Fruit fly (Drosophila melanogaster) whole organism, embryonic: ENCODE data around the gene sima.

ENCODE experiments used
- Ada2b ChIP-seq: fragments of 200-800 bp; sonication (Bioruptor generic); IDR thresholded peaks from 2 replicates; pipeline ENCODE4 v1.3.6; 2022; ENCODE audit warnings: missing biosample characterization, missing genetic modification characterization
- Bgb ChIP-seq: fragments of 200-800 bp; sonication (Bioruptor generic); IDR thresholded peaks from 2 replicates; pipeline ENCODE4 v1.3.6; 2022; ENCODE audit warnings: missing biosample characterization, missing genetic modification characterization; ENCODE audit not compliant: partially characterized antibody
- CG10274 ChIP-seq: fragments of 200-800 bp; sonication (Bioruptor generic); optimal IDR thresholded peaks from 3 replicates; lab custom pipeline; 2017; ENCODE audit warnings: missing biosample characterization, mild to moderate bottlenecking, missing genetic modification characterization
- CG10366 ChIP-seq: fragments of 200-800 bp; sonication (Bioruptor generic); IDR thresholded peaks from 2 replicates; pipeline ENCODE4 v1.3.6; 2022; ENCODE audit warnings: missing biosample characterization, missing genetic modification characterization
- CG10979 ChIP-seq: fragments of 200-800 bp; sonication (Bioruptor generic); optimal IDR thresholded peaks from 2 replicates; lab custom pipeline; 2018; ENCODE audit warnings: missing biosample characterization, mild to moderate bottlenecking, missing genetic modification characterization, moderate library complexity
- CG11504 ChIP-seq: fragments of 200-800 bp; sonication (Bioruptor generic); optimal IDR thresholded peaks from 3 replicates; lab custom pipeline; 2019; ENCODE audit warnings: missing biosample characterization, mild to moderate bottlenecking, missing genetic modification characterization, moderate library complexity
- CG12071 ChIP-seq: fragments of 200-800 bp; sonication (Bioruptor generic); optimal IDR thresholded peaks from 3 replicates; lab custom pipeline; 2018; ENCODE audit warnings: missing biosample characterization, mild to moderate bottlenecking, missing genetic modification characterization
- CG12659 ChIP-seq: fragments of 200-800 bp; sonication (Bioruptor generic); optimal IDR thresholded peaks from 3 replicates; lab custom pipeline; 2017; ENCODE audit warnings: mild to moderate bottlenecking, missing biosample characterization, missing genetic modification reagents, missing genetic modification characterization
- CG17829 ChIP-seq: fragments of 200-800 bp; optimal IDR thresholded peaks from 2 replicates; lab custom pipeline; 2019; ENCODE audit warnings: missing biosample characterization, mild to moderate bottlenecking, missing genetic modification characterization, moderate library complexity
- CG30403 ChIP-seq: fragments of 200-800 bp; sonication (Bioruptor generic); optimal IDR thresholded peaks from 3 replicates; lab custom pipeline; 2016; ENCODE audit warnings: missing biosample characterization, missing genetic modification characterization
- CG31224 ChIP-seq: fragments of 200-800 bp; sonication (Bioruptor generic); IDR thresholded peaks from 2 replicates; pipeline ENCODE4 v1.3.6; 2022; ENCODE audit warnings: missing biosample characterization, missing genetic modification characterization
- CG3163 ChIP-seq: fragments of 200-800 bp; sonication (Bioruptor generic); optimal IDR thresholded peaks from 3 replicates; lab custom pipeline; 2016; ENCODE audit warnings: missing biosample characterization, missing genetic modification characterization
- CG33213 ChIP-seq: fragments of 200-800 bp; sonication (Bioruptor generic); optimal IDR thresholded peaks from 3 replicates; lab custom pipeline; 2016; ENCODE audit warnings: missing biosample characterization, missing genetic modification characterization
- CG3407 ChIP-seq: fragments of 200-800 bp; sonication (Bioruptor generic); optimal IDR thresholded peaks from 2 replicates; lab custom pipeline; 2018; ENCODE audit warnings: missing biosample characterization, mild to moderate bottlenecking, missing genetic modification characterization
- CG34376 ChIP-seq: fragments of 200-800 bp; sonication (Bioruptor generic); optimal IDR thresholded peaks from 2 replicates; lab custom pipeline; 2018; ENCODE audit warnings: missing biosample characterization, mild to moderate bottlenecking, missing genetic modification characterization
- CG43689 ChIP-seq: fragments of 200-800 bp; sonication (Bioruptor generic); IDR thresholded peaks from 2 replicates; pipeline ENCODE4 v1.3.6; 2022; ENCODE audit warnings: missing biosample characterization, missing genetic modification characterization
- CG7271 ChIP-seq: fragments of 200-800 bp; sonication (Bioruptor generic); optimal IDR thresholded peaks from 2 replicates; lab custom pipeline; 2018; ENCODE audit warnings: missing biosample characterization, mild to moderate bottlenecking, missing genetic modification characterization, moderate library complexity
- CG9727 ChIP-seq: fragments of 200-800 bp; sonication (Bioruptor generic); optimal IDR thresholded peaks from 3 replicates; lab custom pipeline; 2017; ENCODE audit warnings: missing biosample characterization, mild to moderate bottlenecking, missing genetic modification characterization
- CHES-1-like ChIP-seq: fragments of 200-800 bp; sonication (Bioruptor generic); optimal IDR thresholded peaks from 2 replicates; lab custom pipeline; 2016; ENCODE audit warnings: missing biosample characterization, missing genetic modification characterization
- CTCF ChIP-seq: fragments of 200-800 bp; sonication (Bioruptor generic); optimal IDR thresholded peaks from 2 replicates; lab custom pipeline; 2017; ENCODE audit warnings: missing biosample characterization, mild to moderate bottlenecking, missing genetic modification characterization, moderate library complexity
- Camta ChIP-seq: fragments of 200-800 bp; sonication (Bioruptor generic); optimal IDR thresholded peaks from 2 replicates; lab custom pipeline; 2016; ENCODE audit warnings: missing biosample characterization, missing genetic modification characterization
- Chrac-16 ChIP-seq: fragments of 200-800 bp; sonication (Bioruptor generic); optimal IDR thresholded peaks from 3 replicates; lab custom pipeline; 2016; ENCODE audit warnings: missing biosample characterization, missing genetic modification characterization
- Dip3 ChIP-seq: fragments of 200-800 bp; sonication (Bioruptor generic); optimal IDR thresholded peaks from 3 replicates; lab custom pipeline; 2016; ENCODE audit warnings: missing biosample characterization, missing genetic modification characterization
- Drgx ChIP-seq: fragments of 200-800 bp; sonication (Bioruptor generic); IDR thresholded peaks from 2 replicates; pipeline ENCODE4 v1.3.6; 2022; ENCODE audit warnings: missing biosample characterization, missing genetic modification characterization
- ERR ChIP-seq: fragments of 200-800 bp; sonication (Bioruptor generic); optimal IDR thresholded peaks from 2 replicates; lab custom pipeline; 2016; ENCODE audit warnings: missing biosample characterization, missing genetic modification characterization
- HmgZ ChIP-seq: fragments of 200-800 bp; sonication (Bioruptor generic); optimal IDR thresholded peaks from 2 replicates; lab custom pipeline; 2018; ENCODE audit warnings: missing biosample characterization, mild to moderate bottlenecking, missing genetic modification characterization
- Ptx1 ChIP-seq: fragments of 200-800 bp; sonication (Bioruptor generic); IDR thresholded peaks from 2 replicates; pipeline ENCODE4 v1.3.6; 2022; ENCODE audit warnings: missing biosample characterization, missing genetic modification characterization
- Sin3A ChIP-seq: fragments of >200 bp; optimal IDR thresholded peaks from 2 replicates; lab custom pipeline; 2018
- Sry-δ ChIP-seq: fragments of 200-800 bp; sonication (Bioruptor generic); optimal IDR thresholded peaks from 2 replicates; lab custom pipeline; 2016; ENCODE audit warnings: missing biosample characterization, missing genetic modification characterization
- Stat92E ChIP-seq, 3 experiments: fragments of >200 bp in 2 of 3; fragments of 200-800 bp in 1 of 3; sonication (Bioruptor generic) in 1 of 3; optimal IDR thresholded peaks; 2 replicates each; lab custom pipeline; 2017 to 2019; ENCODE audit warnings: missing biosample characterization in 3 of 3, missing genetic modification characterization in 3 of 3, mild to moderate bottlenecking in 1 of 3, moderate library complexity in 1 of 3
- YL-1 ChIP-seq: fragments of 200-800 bp; sonication (Bioruptor generic); optimal IDR thresholded peaks from 3 replicates; lab custom pipeline; 2017; ENCODE audit warnings: missing biosample characterization, mild to moderate bottlenecking, missing genetic modification characterization
- bab2 ChIP-seq: fragments of 200-800 bp; sonication (Bioruptor generic); optimal IDR thresholded peaks from 2 replicates; lab custom pipeline; 2016; ENCODE audit warnings: missing biosample characterization, missing genetic modification characterization
- caup ChIP-seq: fragments of 200-800 bp; sonication (Bioruptor generic); optimal IDR thresholded peaks from 3 replicates; lab custom pipeline; 2017; ENCODE audit warnings: missing biosample characterization, mild to moderate bottlenecking, missing genetic modification characterization, moderate library complexity; ENCODE audit not compliant: severe bottlenecking
- crp ChIP-seq, 2 experiments: fragments of 200-800 bp; sonication (Bioruptor generic); optimal IDR thresholded peaks; 2 replicates in 1 of 2; 3 replicates in 1 of 2; lab custom pipeline; 2017; ENCODE audit warnings: missing biosample characterization in 2 of 2, missing genetic modification characterization in 2 of 2, mild to moderate bottlenecking in 1 of 2, moderate library complexity in 1 of 2
- dm ChIP-seq: fragments of 200-800 bp; sonication (Bioruptor generic); optimal IDR thresholded peaks from 3 replicates; lab custom pipeline; 2016; ENCODE audit warnings: missing biosample characterization, missing genetic modification characterization
- exex ChIP-seq: fragments of 200-800 bp; sonication (Bioruptor generic); optimal IDR thresholded peaks from 4 replicates; lab custom pipeline; 2018; ENCODE audit warnings: missing biosample characterization, mild to moderate bottlenecking, missing genetic modification characterization, moderate library complexity
- grau ChIP-seq: fragments of 200-800 bp; optimal IDR thresholded peaks from 3 replicates; lab custom pipeline; 2019; ENCODE audit warnings: missing biosample characterization, mild to moderate bottlenecking, missing genetic modification characterization, moderate library complexity
- ken ChIP-seq: fragments of 200-800 bp; sonication (Bioruptor generic); IDR thresholded peaks from 3 replicates; pipeline ENCODE4 v1.3.6; 2022; ENCODE audit warnings: missing biosample characterization, missing genetic modification characterization
- lola ChIP-seq, 3 experiments: fragments of >200 bp in 2 of 3; fragments of 200-800 bp in 1 of 3; sonication (Bioruptor generic) in 1 of 3; optimal IDR thresholded peaks; 2 replicates each; lab custom pipeline; 2017 to 2019; ENCODE audit warnings: missing biosample characterization in 3 of 3, missing genetic modification characterization in 3 of 3, mild to moderate bottlenecking in 1 of 3, moderate library complexity in 1 of 3
- nau ChIP-seq: fragments of 200-800 bp; sonication (Bioruptor generic); optimal IDR thresholded peaks from 3 replicates; lab custom pipeline; 2017; ENCODE audit warnings: missing biosample characterization, mild to moderate bottlenecking, missing genetic modification characterization, missing genetic modification reagents
- nom ChIP-seq: fragments of 200-800 bp; sonication (Bioruptor generic); optimal IDR thresholded peaks from 2 replicates; lab custom pipeline; 2017; ENCODE audit warnings: missing biosample characterization, missing genetic modification characterization, mild to moderate bottlenecking, moderate library complexity, missing genetic modification reagents
- onecut ChIP-seq: fragments of 200-800 bp; sonication (Bioruptor generic); IDR thresholded peaks from 2 replicates; pipeline ENCODE4 v1.3.6; 2022; ENCODE audit warnings: missing biosample characterization, missing genetic modification characterization
- pfk ChIP-seq: fragments of 200-800 bp; sonication (Bioruptor generic); optimal IDR thresholded peaks from 2 replicates; lab custom pipeline; 2018; ENCODE audit warnings: missing biosample characterization, mild to moderate bottlenecking, missing genetic modification characterization, moderate library complexity
- scrt ChIP-seq: fragments of 200-800 bp; sonication (Bioruptor generic); optimal IDR thresholded peaks from 2 replicates; lab custom pipeline; 2018; ENCODE audit warnings: missing biosample characterization, mild to moderate bottlenecking, missing genetic modification characterization, moderate library complexity
- shn ChIP-seq: fragments of 200-800 bp; sonication (Bioruptor generic); optimal IDR thresholded peaks from 3 replicates; lab custom pipeline; 2016; ENCODE audit warnings: missing biosample characterization, missing genetic modification characterization
- sqz ChIP-seq: fragments of 200-800 bp; sonication (Bioruptor generic); optimal IDR thresholded peaks from 3 replicates; lab custom pipeline; 2018; ENCODE audit warnings: missing biosample characterization, mild to moderate bottlenecking, missing genetic modification characterization
- stwl ChIP-seq: fragments of 200-800 bp; sonication (Bioruptor generic); optimal IDR thresholded peaks from 3 replicates; lab custom pipeline; 2018; ENCODE audit warnings: missing biosample characterization, mild to moderate bottlenecking, missing genetic modification characterization, moderate library complexity
- tx ChIP-seq: fragments of 200-800 bp; sonication (Bioruptor generic); optimal IDR thresholded peaks from 2 replicates; lab custom pipeline; 2016; ENCODE audit warnings: missing biosample characterization, missing genetic modification characterization
- vvl ChIP-seq: fragments of 200-800 bp; sonication (Bioruptor generic); IDR thresholded peaks from 2 replicates; pipeline ENCODE4 v1.3.6; 2022; ENCODE audit warnings: missing biosample characterization, missing genetic modification characterization

The sima gene

DNA sequence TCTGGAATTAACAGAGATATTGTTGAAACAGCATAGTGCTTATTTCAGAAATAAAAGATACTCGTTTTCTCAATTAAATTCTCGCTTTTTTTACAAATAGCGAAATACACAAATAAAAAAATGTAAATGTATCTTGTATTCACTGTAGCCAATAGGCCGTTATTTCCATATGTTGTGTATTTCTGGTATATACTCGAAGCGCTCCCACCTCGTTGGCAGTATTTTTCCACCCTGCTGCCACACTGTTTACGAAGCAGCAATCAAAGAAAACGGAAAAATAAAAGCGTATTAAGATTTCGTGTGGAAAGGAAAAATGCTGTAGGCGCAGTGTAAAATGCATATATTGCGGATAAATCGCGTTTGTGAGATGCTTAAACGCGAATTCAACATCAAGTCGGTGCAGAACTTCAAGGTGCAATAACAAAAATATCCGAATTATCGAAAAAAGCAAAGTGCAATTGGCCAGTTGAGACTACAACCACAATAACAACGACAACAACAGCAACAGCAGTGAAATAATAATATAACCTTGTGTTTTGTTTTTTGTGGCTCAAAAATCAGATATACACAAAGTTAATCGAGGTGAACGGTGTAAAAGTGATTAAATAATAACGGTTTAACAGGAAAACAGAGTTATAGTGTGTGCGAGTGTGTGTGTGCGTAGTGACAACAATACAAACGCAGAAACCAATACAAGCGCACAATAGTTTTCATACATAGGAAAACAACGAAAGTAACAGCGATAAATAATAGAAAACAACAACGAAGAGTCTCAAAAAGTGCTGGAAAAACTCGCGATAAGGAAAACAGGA lies at the start of gene sima (continued):
- TF ChIP-seq stwl (tag; lab: Kevin White, UChicago) (peak; percentile 65), Ptx1 (GFP tag; lab: Robert Waterston, UW) (peak; percentile 52; the same call in 1 of the 2 replicates), CG30403 (peak; percentile 37), YL-1 (GFP tag; lab: Kevin White, UChicago) (peak; percentile 46), vvl (GFP tag; lab: Robert Waterston, UW) (peak; percentile 69), Sin3A (lab: Kevin White, UChicago) (peak; percentile 49), CG10274 (GFP tag; lab: Kevin White, UChicago) (no peak), grau (peak; percentile 99), nom (GFP tag; lab: Kevin White, UChicago) (peak; percentile 63), CTCF (GFP tag; lab: Kevin White, UChicago) (no peak), pfk (GFP tag; lab: Kevin White, UChicago) (peak; percentile 9), CG3407 (GFP tag; lab: Kevin White, UChicago) (no peak), CG33213 (peak; percentile 62), CG12071 (GFP tag; lab: Kevin White, UChicago) (peak; percentile 1), CG10979 (tag; lab: Kevin White, UChicago) (peak; percentile 15), CG34376 (GFP tag; lab: Kevin White, UChicago) (peak; percentile 31), sqz (GFP tag; lab: Kevin White, UChicago) (peak; percentile 19), CG7271 (tag; lab: Kevin White, UChicago) (peak; percentile 14), CG12659 (GFP tag; lab: Kevin White, UChicago) (peak; percentile 61), CG3163 (no peak), bab2 (peak; percentile 15), Sry-δ (peak; percentile 27), Dip3 (peak; percentile 18), Drgx (GFP tag; lab: Robert Waterston, UW) (peak; percentile 41; the same call in 1 of the 2 replicates), CG9727 (GFP tag; lab: Kevin White, UChicago) (peak; percentile 5), CG11504 (peak; percentile 39), nau (GFP tag; lab: Kevin White, UChicago) (no peak), lola (GFP tag; optimal IDR thresholded peaks at IDR 0.05; lab: Kevin White, UChicago) (no peak), CG10366 (GFP tag; lab: Robert Waterston, UW) (0 out of 2 replicates have a peak, but pooled peaks have one; percentile 31), scrt (GFP tag; lab: Kevin White, UChicago) (peak; percentile 5), CG43689 (GFP tag; lab: Robert Waterston, UW) (no peak), Camta (GFP tag; lab: Kevin White, UChicago) (peak; percentile 30), exex (tag; lab: Kevin White, UChicago) (peak; percentile 32), caup (GFP tag; lab: Kevin White, UChicago) (peak; percentile 51), tx (GFP tag; lab: Kevin White, UChicago) (peak; percentile 11), onecut (peak; percentile 62), Bgb (GFP tag; lab: Robert Waterston, UW) (peak; percentile 31), Stat92E (GFP tag; optimal IDR thresholded peaks at IDR 0.05; lab: Kevin White, UChicago) (peak in 1 of 3 experiments; percentile 22), Ada2b (GFP tag; lab: Robert Waterston, UW) (peak; percentile 59), shn (GFP tag; lab: Kevin White, UChicago) (peak; percentile 6), HmgZ (tag; lab: Kevin White, UChicago) (peak; percentile 61), CG31224 (GFP tag; lab: Robert Waterston, UW) (0 out of 2 replicates have a peak, but pooled peaks have one; percentile 35), CHES-1-like (GFP tag; lab: Kevin White, UChicago) (no peak), CG17829 (tag; lab: Kevin White, UChicago) (peak; percentile 38), dm (peak; percentile 32), ken (GFP tag; lab: Robert Waterston, UW) (no peak), Chrac-16 (GFP tag; lab: Kevin White, UChicago) (peak; percentile 43), ERR (GFP tag; lab: Kevin White, UChicago) (peak; percentile 34), crp (GFP tag; optimal IDR thresholded peaks at IDR 0.05; lab: Kevin White, UChicago) (peak in 1 of 2 experiments; percentile 64)
